Worm (Caenorhabditis elegans) whole organism, L2 larva: ENCODE data around the gene far-8.

Experiments used
- C34F6.9 ChIP-seq: fragments of 150-350 bp; optimal IDR thresholded peaks from 2 replicates; lab custom pipeline; 2014; ENCODE audit warnings: missing biosample characterization, missing genetic modification characterization
- F13H6.1 ChIP-seq: sonication (generic microtip); optimal IDR thresholded peaks from 2 replicates; lab custom pipeline; 2016; ENCODE audit warnings: missing genetic modification characterization, missing compliant biosample characterization
- R02D3.7 ChIP-seq: fragments of 150-350 bp; optimal IDR thresholded peaks from 2 replicates; lab custom pipeline; 2014; ENCODE audit warnings: missing biosample characterization, missing genetic modification characterization
- ZK546.5 ChIP-seq: sonication (generic microtip); optimal IDR thresholded peaks from 2 replicates; lab custom pipeline; 2017; ENCODE audit warnings: missing biosample characterization, missing genetic modification characterization
- aly-2 ChIP-seq: fragments of 150-350 bp; optimal IDR thresholded peaks from 2 replicates; lab custom pipeline; 2014; ENCODE audit warnings: missing biosample characterization, missing genetic modification characterization
- ama-1 ChIP-seq: fragments of 150-350 bp; optimal IDR thresholded peaks from 2 replicates; lab custom pipeline; 2018; ENCODE audit warnings: inconsistent platforms
- blmp-1 ChIP-seq: sonication (generic microtip); optimal IDR thresholded peaks from 2 replicates; lab custom pipeline; 2017; ENCODE audit warnings: missing genetic modification characterization, mild to moderate bottlenecking, missing compliant biosample characterization, antibody characterized with exemption, moderate library complexity; ENCODE audit not compliant: insufficient read depth
- crh-2 ChIP-seq: sonication (generic microtip); optimal IDR thresholded peaks from 2 replicates; lab custom pipeline; 2017; ENCODE audit warnings: missing biosample characterization, missing genetic modification characterization
- egl-27 ChIP-seq: sonication (generic microtip); optimal IDR thresholded peaks from 3 replicates; lab custom pipeline; 2017; ENCODE audit warnings: missing biosample characterization, missing genetic modification reagents, missing genetic modification characterization
- elt-1 ChIP-seq: fragments of 150-350 bp; optimal IDR thresholded peaks from 2 replicates; lab custom pipeline; 2014; ENCODE audit warnings: missing biosample characterization, missing genetic modification characterization
- fos-1 ChIP-seq: fragments of 150-350 bp; optimal IDR thresholded peaks from 2 replicates; lab custom pipeline; 2014; ENCODE audit warnings: missing biosample characterization, missing genetic modification characterization
- gmeb-1 ChIP-seq: fragments of 150-350 bp; optimal IDR thresholded peaks from 2 replicates; lab custom pipeline; 2014; ENCODE audit warnings: missing biosample characterization, missing genetic modification characterization
- lin-11 ChIP-seq: fragments of 150-350 bp; sonication (generic microtip); optimal IDR thresholded peaks from 2 replicates; lab custom pipeline; 2014; ENCODE audit warnings: missing biosample characterization, missing genetic modification characterization, inconsistent platforms, mixed read lengths
- lin-13 ChIP-seq: fragments of 150-350 bp; optimal IDR thresholded peaks from 2 replicates; lab custom pipeline; 2014; ENCODE audit warnings: missing biosample characterization, missing genetic modification reagents, missing genetic modification characterization
- lsy-2 ChIP-seq, 2 experiments: fragments of 150-350 bp in 1 of 2; sonication (generic microtip) in 1 of 2; optimal IDR thresholded peaks; 2 replicates each; lab custom pipeline; 2014 to 2017; ENCODE audit warnings: missing biosample characterization in 2 of 2, missing genetic modification characterization in 2 of 2
- mbf-1 ChIP-seq: sonication (generic microtip); optimal IDR thresholded peaks from 2 replicates; lab custom pipeline; 2017; ENCODE audit warnings: missing biosample characterization, missing genetic modification characterization
- mdl-1 ChIP-seq, 2 experiments: fragments of 150-350 bp in 1 of 2; sonication (generic microtip) in 1 of 2; optimal IDR thresholded peaks; 2 replicates each; lab custom pipeline; 2017; ENCODE audit warnings: missing biosample characterization in 2 of 2, missing genetic modification characterization in 2 of 2
- nhr-11 ChIP-seq: fragments of 150-350 bp; optimal IDR thresholded peaks from 2 replicates; lab custom pipeline; 2014; ENCODE audit warnings: missing biosample characterization, missing genetic modification characterization
- nhr-129 ChIP-seq: fragments of 150-350 bp; optimal IDR thresholded peaks from 2 replicates; lab custom pipeline; 2014; ENCODE audit warnings: missing biosample characterization, missing genetic modification characterization
- nhr-21 ChIP-seq: fragments of 150-350 bp; optimal IDR thresholded peaks from 2 replicates; lab custom pipeline; 2014; ENCODE audit warnings: missing biosample characterization, missing genetic modification characterization
- nhr-237 ChIP-seq: fragments of 150-350 bp; optimal IDR thresholded peaks from 2 replicates; lab custom pipeline; 2014; ENCODE audit warnings: missing biosample characterization, missing genetic modification characterization
- nhr-25 ChIP-seq: fragments of 150-350 bp; sonication (generic microtip); optimal IDR thresholded peaks from 3 replicates; lab custom pipeline; 2014; ENCODE audit warnings: missing biosample characterization, missing genetic modification characterization
- nhr-6 ChIP-seq: fragments of 150-350 bp; optimal IDR thresholded peaks from 2 replicates; lab custom pipeline; 2014; ENCODE audit warnings: missing biosample characterization, missing genetic modification characterization
- nhr-77 ChIP-seq: fragments of 150-350 bp; optimal IDR thresholded peaks from 2 replicates; lab custom pipeline; 2014; ENCODE audit warnings: missing biosample characterization, missing genetic modification characterization
- sma-9 ChIP-seq, 2 experiments: fragments of 150-350 bp in 1 of 2; sonication (generic microtip) in 1 of 2; optimal IDR thresholded peaks; 2 replicates each; lab custom pipeline; 2014 to 2016; ENCODE audit warnings: missing genetic modification characterization in 2 of 2, mild to moderate bottlenecking in 1 of 2, missing biosample characterization in 1 of 2, missing compliant biosample characterization in 1 of 2, missing genetic modification reagents in 1 of 2, moderate library complexity in 1 of 2
- snpc-4 ChIP-seq: fragments of 150-350 bp; optimal IDR thresholded peaks from 2 replicates; lab custom pipeline; 2014; ENCODE audit warnings: missing biosample characterization, missing genetic modification characterization
- unc-39 ChIP-seq: fragments of 150-350 bp; optimal IDR thresholded peaks from 2 replicates; lab custom pipeline; 2014; ENCODE audit warnings: missing biosample characterization, missing genetic modification characterization
- unc-55 ChIP-seq: fragments of 150-350 bp; sonication (generic microtip); optimal IDR thresholded peaks from 3 replicates; lab custom pipeline; 2014; ENCODE audit warnings: missing biosample characterization, missing genetic modification reagents, missing genetic modification characterization
- zag-1 ChIP-seq: fragments of 150-350 bp; optimal IDR thresholded peaks from 2 replicates; lab custom pipeline; 2014; ENCODE audit warnings: missing biosample characterization, missing genetic modification characterization
- ztf-1 ChIP-seq: fragments of 200-800 bp; sonication (Bioruptor generic); conservative IDR thresholded peaks from 2 replicates; pipeline ENCODE4 v1.3.6; 2022; ENCODE audit warnings: missing genetic modification characterization, missing compliant biosample characterization
- ztf-11 ChIP-seq: sonication (generic microtip); optimal IDR thresholded peaks from 2 replicates; lab custom pipeline; 2017; ENCODE audit warnings: missing biosample characterization, missing genetic modification characterization
- ztf-4 ChIP-seq: fragments of 150-350 bp; optimal IDR thresholded peaks from 2 replicates; lab custom pipeline; 2014; ENCODE audit warnings: missing biosample characterization, missing genetic modification characterization

Gene far-8

DNA sequence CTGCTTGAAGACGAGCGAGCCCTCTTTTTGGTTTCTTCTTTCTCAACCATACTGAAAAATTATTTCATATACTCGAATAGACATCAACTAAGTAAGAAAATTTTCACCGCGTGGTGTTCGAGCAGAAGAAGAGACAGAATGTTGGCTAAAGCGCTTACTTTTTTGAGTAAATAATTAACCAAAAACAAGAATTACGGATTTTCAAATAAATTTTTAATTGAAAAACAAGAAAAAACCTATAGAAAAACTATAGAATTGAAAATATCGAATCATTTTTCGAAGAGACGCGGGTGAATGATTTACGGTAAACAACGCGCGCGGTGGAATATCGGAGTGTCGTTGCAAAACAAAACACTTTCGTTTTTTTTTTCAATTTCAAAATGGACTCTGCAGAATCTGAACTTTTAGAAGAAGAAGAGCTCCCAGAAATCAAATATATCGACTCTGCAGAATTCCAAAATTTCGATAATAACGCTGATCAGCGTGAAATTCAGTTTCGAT is 11.2 kb downstream of the far-8 start, which contains the start of the genes rnp-5 and tag-51:
Gene rnp-5 (minus strand): TSS at position 51 of the 501 bp plus-strand sequence.
Gene tag-51 (plus strand): TSS at position 363 of the 501 bp plus-strand sequence.
- TF ChIP-seq sma-9 (GFP tag; optimal IDR thresholded peaks at IDR 0.05; lab: Kevin White, UChicago) (no peak), sma-9 (tag; optimal IDR thresholded peaks at IDR 0.05; lab: Kevin White, UChicago) (no peak), elt-1 (no peak), R02D3.7 (tag; lab: Kevin White, UChicago) (no peak), nhr-25 (tag; lab: Kevin White, UChicago) (no peak), fos-1 (tag; lab: Kevin White, UChicago) (no peak), lsy-2 (tag; optimal IDR thresholded peaks at IDR 0.05; lab: Kevin White, UChicago) (peak in 1 of 2 experiments; percentile 25), nhr-21 (tag; lab: Kevin White, UChicago) (no peak), ztf-1 (GFP tag; lab: Robert Waterston, UW) (no peak), mdl-1 (tag; optimal IDR thresholded peaks at IDR 0.05; lab: Kevin White, UChicago) (no peak), ztf-4 (tag; lab: Kevin White, UChicago) (no peak), ama-1 (lab: Kevin White, UChicago) (no peak), gmeb-1 (tag; lab: Kevin White, UChicago) (no peak), blmp-1 (peak; percentile 37), lin-11 (tag; lab: Kevin White, UChicago) (no peak), C34F6.9 (tag; lab: Kevin White, UChicago) (peak; percentile 30), egl-27 (tag; lab: Kevin White, UChicago) (no peak), lin-13 (GFP tag; lab: Kevin White, UChicago) (no peak), aly-2 (no peak), ztf-11 (tag; lab: Kevin White, UChicago) (no peak), snpc-4 (tag; lab: Kevin White, UChicago) (no peak), ZK546.5 (tag; lab: Kevin White, UChicago) (no peak), unc-55 (peak; percentile 41), crh-2 (tag; lab: Kevin White, UChicago) (no peak), F13H6.1 (no peak), nhr-237 (tag; lab: Kevin White, UChicago) (no peak), nhr-129 (tag; lab: Kevin White, UChicago) (no peak), zag-1 (tag; lab: Kevin White, UChicago) (no peak)

- no peak for TF ChIP-seq nhr-11
- TF ChIP-seq unc-39 = no peak
- no peak for TF ChIP-seq nhr-77 (tag; lab: Kevin White, UChicago)
These were observed 13.5 kb downstream of the far-8 start, which contains the start of gene K02F3.12 for ce11 chrIII:856260-856659. Gene K02F3.12, plus strand, starts transcription at chrIII:856560.

ce11 chrIII:856908-857307 is 14.2 kb downstream of the far-8 start:
- TF ChIP-seq fos-1 (tag; lab: Kevin White, UChicago) (peak; percentile 3), snpc-4 (tag; lab: Kevin White, UChicago) (no peak)
- TF ChIP-seq, all 48 proteins: peak for 1

- TF ChIP-seq elt-1 (no peak), mbf-1 (tag; lab: Kevin White, UChicago) (no peak), nhr-6 (no peak), lin-13 (GFP tag; lab: Kevin White, UChicago) (no peak)
- TF ChIP-seq, all 48 proteins: peak for 0
These were observed 17.2 kb downstream of the far-8 start, which contains the start of gene exos-4.2 for ce11 chrIII:859898-860297. Gene exos-4.2, plus strand, starts transcription at chrIII:860198.

DNA sequence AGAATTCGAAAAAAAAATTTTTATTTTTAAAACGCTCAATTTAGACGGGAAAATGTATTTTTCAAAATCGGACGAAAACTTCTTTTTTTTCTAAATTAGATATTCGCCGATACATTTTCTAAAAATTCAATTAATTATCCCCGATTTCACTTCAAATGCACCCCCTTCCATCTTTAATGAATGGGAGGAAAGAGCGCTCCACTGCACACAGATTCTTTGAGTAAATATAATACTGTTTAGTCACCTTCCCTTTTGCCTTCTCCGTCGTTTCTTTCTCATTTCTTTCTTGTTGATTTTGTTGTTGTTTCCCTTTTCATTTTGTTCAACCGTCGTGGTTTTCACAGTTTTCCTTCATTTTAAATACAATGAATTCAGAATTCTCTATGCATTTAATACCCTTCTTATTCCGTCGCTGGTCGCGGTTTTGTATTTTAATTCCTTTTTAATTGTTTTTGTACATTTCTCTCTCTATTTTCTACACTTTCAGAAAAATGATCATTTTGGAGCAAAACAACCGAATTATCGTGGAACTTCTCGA is 19.2 kb downstream of the far-8 start, which contains the start of gene arx-4:
Gene arx-4 (plus strand): TSS at position 488 of the 538 bp plus-strand sequence.
- TF ChIP-seq ztf-11 (tag; lab: Kevin White, UChicago) = no peak
- TF ChIP-seq fos-1 (tag; lab: Kevin White, UChicago) = peak; percentile 55
- peak; percentile 39 for TF ChIP-seq unc-55
- TF ChIP-seq C34F6.9 (tag; lab: Kevin White, UChicago) = peak; percentile 29
